Worm (Caenorhabditis elegans) whole organism, midembryonic: ENCODE data around the gene nkb-3.
A peak's percentile ranks its signal among the peaks of the same experiment; 100 is the strongest.

Experiments used
- T22C8.4 ChIP-seq: fragments of 200-800 bp; sonication (Bioruptor generic); IDR thresholded peaks from 2 replicates; pipeline ENCODE4 v1.3.6; 2022; ENCODE audit warnings: missing genetic modification characterization, missing compliant biosample characterization
- cog-1 ChIP-seq: sonication (generic microtip); optimal IDR thresholded peaks from 2 replicates; lab custom pipeline; 2016; ENCODE audit warnings: missing genetic modification characterization, missing compliant biosample characterization
- flt-1 ChIP-seq: fragments of 200-800 bp; sonication (Bioruptor generic); IDR thresholded peaks from 2 replicates; pipeline ENCODE4 v1.3.6; 2022; ENCODE audit warnings: missing genetic modification characterization, missing compliant biosample characterization
- klf-2 ChIP-seq: fragments of 200-800 bp; sonication (Bioruptor generic); conservative IDR thresholded peaks from 2 replicates; pipeline ENCODE4 v1.3.6; 2022; ENCODE audit warnings: missing genetic modification reagents, missing genetic modification characterization, missing compliant biosample characterization
- med-1 ChIP-seq: sonication (generic microtip); optimal IDR thresholded peaks from 2 replicates; lab custom pipeline; 2017; ENCODE audit warnings: missing genetic modification characterization, mild to moderate bottlenecking, missing compliant biosample characterization, antibody characterized with exemption, missing genetic modification reagents; ENCODE audit not compliant: insufficient read depth
- ref-1 ChIP-seq: fragments of 200-800 bp; sonication (Bioruptor generic); conservative IDR thresholded peaks from 2 replicates; pipeline ENCODE4 v1.3.6; 2022; ENCODE audit warnings: missing genetic modification reagents, missing genetic modification characterization, missing compliant biosample characterization
- tab-1 ChIP-seq: fragments of 200-800 bp; sonication (Bioruptor generic); IDR thresholded peaks from 2 replicates; pipeline ENCODE4 v1.3.6; 2022; ENCODE audit warnings: missing genetic modification characterization, missing compliant biosample characterization
- ztf-23 ChIP-seq: fragments of 200-800 bp; sonication (Bioruptor generic); IDR thresholded peaks from 2 replicates; pipeline ENCODE4 v1.3.6; 2022; ENCODE audit warnings: missing genetic modification reagents, missing genetic modification characterization, missing compliant biosample characterization
- ztf-29 ChIP-seq: fragments of 200-800 bp; sonication (Bioruptor generic); IDR thresholded peaks from 2 replicates; pipeline ENCODE4 v1.3.6; 2022; ENCODE audit warnings: missing genetic modification reagents, missing genetic modification characterization, missing compliant biosample characterization

Gene nkb-3

ce11 chrX:13736679-13737078, 33.7 kb downstream of the nkb-3 start:
- TF ChIP-seq med-1 (GFP tag; lab: Kevin White, UChicago), result no peak
- no peak for TF ChIP-seq ztf-29 (GFP tag; lab: Robert Waterston, UW)
- TF ChIP-seq ztf-23, result no peak
- TF ChIP-seq cog-1 (tag; lab: Kevin White, UChicago), result no peak
- no peak for TF ChIP-seq tab-1 (GFP tag; lab: Robert Waterston, UW)
- no peak for TF ChIP-seq T22C8.4 (GFP tag; lab: Robert Waterston, UW)
- no peak for TF ChIP-seq flt-1 (GFP tag; lab: Robert Waterston, UW)
- TF ChIP-seq ref-1 (GFP tag; lab: Robert Waterston, UW), result no peak
- no peak for TF ChIP-seq klf-2 (GFP tag; lab: Robert Waterston, UW)

DNA sequence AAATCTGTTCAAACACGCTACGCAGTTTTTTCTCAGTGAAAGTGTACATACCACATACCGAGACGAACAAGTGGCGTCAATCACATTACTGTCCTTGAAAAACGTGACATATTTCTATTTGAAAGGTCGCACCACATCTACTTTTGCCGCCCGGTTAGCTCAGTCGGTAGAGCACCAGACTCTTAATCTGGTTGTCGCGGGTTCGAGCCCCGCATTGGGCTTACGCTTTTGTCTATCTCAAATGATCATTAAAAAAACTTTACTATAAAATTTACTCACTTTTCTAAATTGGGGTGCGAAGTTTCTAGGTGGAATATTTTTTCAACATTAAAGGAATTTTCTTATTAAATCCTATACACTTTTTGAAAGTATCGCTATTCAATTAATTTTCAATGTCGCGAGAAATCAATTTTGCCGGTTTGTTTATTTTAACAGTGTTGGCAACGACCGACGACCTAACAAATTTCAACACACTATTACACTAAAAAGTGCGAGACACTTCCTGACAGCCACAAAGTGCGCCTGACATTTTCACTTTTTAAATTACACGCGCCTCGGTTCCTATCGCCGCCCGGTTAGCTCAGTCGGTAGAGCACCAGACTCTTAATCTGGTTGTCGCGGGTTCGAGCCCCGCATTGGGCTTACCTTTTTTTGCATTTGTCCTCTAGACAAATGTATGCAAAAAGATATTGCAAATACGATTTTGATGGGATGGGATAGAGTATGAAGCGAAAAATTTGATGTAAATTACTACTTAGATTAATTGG, 40.0 kb downstream of the nkb-3 start:
- peak; percentile 68; the same call in 1 of the 2 replicates for TF ChIP-seq tab-1 (GFP tag; lab: Robert Waterston, UW)
- TF ChIP-seq flt-1 (GFP tag; lab: Robert Waterston, UW), result no peak
- no peak for TF ChIP-seq med-1 (GFP tag; lab: Kevin White, UChicago)
- TF ChIP-seq T22C8.4 (GFP tag; lab: Robert Waterston, UW), result 0 out of 2 replicates have a peak, but pooled peaks have one; percentile 13
- TF ChIP-seq klf-2 (GFP tag; lab: Robert Waterston, UW), result no peak
- TF ChIP-seq cog-1 (tag; lab: Kevin White, UChicago), result no peak
- TF ChIP-seq ref-1 (GFP tag; lab: Robert Waterston, UW), result peak; percentile 65
- peak; percentile 75 for TF ChIP-seq ztf-23
- 0 out of 2 replicates have a peak, but pooled peaks have one; percentile 27 for TF ChIP-seq ztf-29 (GFP tag; lab: Robert Waterston, UW)

DNA sequence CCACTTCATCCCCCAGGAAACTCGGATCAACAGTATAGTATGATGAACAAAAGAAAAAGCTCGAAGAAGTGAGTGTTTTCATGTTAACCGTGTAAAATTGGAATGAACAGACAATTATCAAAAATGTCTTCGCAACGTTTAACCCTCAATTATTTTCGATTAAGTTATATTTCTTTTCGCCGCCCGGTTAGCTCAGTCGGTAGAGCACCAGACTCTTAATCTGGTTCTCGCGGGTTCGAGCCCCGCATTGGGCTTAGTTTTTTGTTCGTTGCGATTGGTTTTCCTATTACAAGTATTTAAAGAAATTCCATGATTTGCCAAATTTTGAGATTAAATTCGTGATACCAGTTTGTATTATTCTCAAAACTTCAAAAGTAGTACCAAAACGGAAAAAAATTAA, 40.6 kb downstream of the nkb-3 start:
- TF ChIP-seq flt-1 (GFP tag; lab: Robert Waterston, UW) (no peak), med-1 (GFP tag; lab: Kevin White, UChicago) (no peak), T22C8.4 (GFP tag; lab: Robert Waterston, UW) (no peak), ztf-29 (GFP tag; lab: Robert Waterston, UW) (no peak), ztf-23 (no peak), ref-1 (GFP tag; lab: Robert Waterston, UW) (no peak), klf-2 (GFP tag; lab: Robert Waterston, UW) (no peak), tab-1 (GFP tag; lab: Robert Waterston, UW) (no peak), cog-1 (tag; lab: Kevin White, UChicago) (no peak)

ce11 chrX:13728991-13729390, 41.4 kb downstream of the nkb-3 start:
- TF ChIP-seq tab-1 (GFP tag; lab: Robert Waterston, UW) (no peak), klf-2 (GFP tag; lab: Robert Waterston, UW) (no peak), ztf-29 (GFP tag; lab: Robert Waterston, UW) (no peak), flt-1 (GFP tag; lab: Robert Waterston, UW) (no peak), med-1 (GFP tag; lab: Kevin White, UChicago) (no peak), ztf-23 (no peak), ref-1 (GFP tag; lab: Robert Waterston, UW) (no peak), T22C8.4 (GFP tag; lab: Robert Waterston, UW) (no peak), cog-1 (tag; lab: Kevin White, UChicago) (no peak)

- TF ChIP-seq ztf-23, result no peak
- TF ChIP-seq ref-1 (GFP tag; lab: Robert Waterston, UW), result no peak
Observed at ce11 chrX:13726874-13727343, 43.4 kb downstream of the nkb-3 start, which contains the start of gene pix-1. Gene pix-1, plus strand, starts transcription at chrX:13727293.

- no peak for TF ChIP-seq ref-1 (GFP tag; lab: Robert Waterston, UW)
- TF ChIP-seq cog-1 (tag; lab: Kevin White, UChicago), result no peak
- TF ChIP-seq ztf-23, result no peak
- TF ChIP-seq med-1 (GFP tag; lab: Kevin White, UChicago), result no peak
- TF ChIP-seq flt-1 (GFP tag; lab: Robert Waterston, UW), result no peak
- TF ChIP-seq ztf-29 (GFP tag; lab: Robert Waterston, UW), result no peak
- TF ChIP-seq tab-1 (GFP tag; lab: Robert Waterston, UW), result no peak
Observed at ce11 chrX:13726285-13726684, 44.1 kb downstream of the nkb-3 start.

- no peak for TF ChIP-seq med-1 (GFP tag; lab: Kevin White, UChicago)
- no peak for TF ChIP-seq ref-1 (GFP tag; lab: Robert Waterston, UW)
- no peak for TF ChIP-seq flt-1 (GFP tag; lab: Robert Waterston, UW)
- TF ChIP-seq ztf-23, result no peak
- no peak for TF ChIP-seq klf-2 (GFP tag; lab: Robert Waterston, UW)
- TF ChIP-seq T22C8.4 (GFP tag; lab: Robert Waterston, UW), result no peak
- TF ChIP-seq tab-1 (GFP tag; lab: Robert Waterston, UW), result no peak
Observed at ce11 chrX:13724364-13724763, 46.0 kb downstream of the nkb-3 start, which contains the start of gene K11E4.6. Gene K11E4.6, plus strand, starts transcription at chrX:13724664.

ce11 chrX:13722821-13723220, 47.5 kb downstream of the nkb-3 start, which contains the start of gene poml-1:
Gene poml-1, minus strand, starts transcription at chrX:13722921.
- TF ChIP-seq ztf-23 (no peak), T22C8.4 (GFP tag; lab: Robert Waterston, UW) (no peak), tab-1 (GFP tag; lab: Robert Waterston, UW) (no peak), med-1 (GFP tag; lab: Kevin White, UChicago) (no peak), ref-1 (GFP tag; lab: Robert Waterston, UW) (no peak), cog-1 (tag; lab: Kevin White, UChicago) (no peak), flt-1 (GFP tag; lab: Robert Waterston, UW) (no peak), ztf-29 (GFP tag; lab: Robert Waterston, UW) (no peak), klf-2 (GFP tag; lab: Robert Waterston, UW) (no peak)
